Worm (Caenorhabditis elegans) whole organism, mixed stage, embryonic: ENCODE measurements around the gene Y22D7AL.16.

Experiments
- ces-1 ChIP-seq: fragments of 150-350 bp; optimal IDR thresholded peaks from 2 replicates; lab custom pipeline; 2014; ENCODE audit warnings: missing biosample characterization, missing genetic modification reagents, missing genetic modification characterization
- elt-1 ChIP-seq: sonication (generic microtip); optimal IDR thresholded peaks from 2 replicates; lab custom pipeline; 2017; ENCODE audit warnings: missing genetic modification characterization, mild to moderate bottlenecking, missing compliant biosample characterization, antibody characterized with exemption, moderate library complexity, borderline replicate concordance; ENCODE audit not compliant: insufficient read depth
- lsy-2 ChIP-seq: fragments of 150-350 bp; optimal IDR thresholded peaks from 2 replicates; lab custom pipeline; 2014; ENCODE audit warnings: missing biosample characterization, missing genetic modification characterization
- pha-4 ChIP-seq: fragments of 150-350 bp; optimal IDR thresholded peaks from 2 replicates; lab custom pipeline; 2018; ENCODE audit warnings: missing biosample characterization, missing genetic modification reagents, missing genetic modification characterization
- snpc-4 ChIP-seq: fragments of 150-350 bp; optimal IDR thresholded peaks from 2 replicates; lab custom pipeline; 2014; ENCODE audit warnings: missing biosample characterization, missing genetic modification characterization
- sptf-1 ChIP-seq: sonication (generic microtip); optimal IDR thresholded peaks from 2 replicates; lab custom pipeline; 2017; ENCODE audit warnings: mild to moderate bottlenecking, missing genetic modification characterization, moderate library complexity, missing compliant biosample characterization
- unc-62 ChIP-seq: fragments of 150-350 bp; optimal IDR thresholded peaks from 2 replicates; lab custom pipeline; 2014; ENCODE audit warnings: missing biosample characterization, missing genetic modification reagents, missing genetic modification characterization

ce11 chrIII:1678671-1679070 is 13.7 kb upstream of the Y22D7AL.16 start:
- TF ChIP-seq pha-4 = no peak
- no peak for TF ChIP-seq lsy-2 (tag; lab: Kevin White, UChicago)
- TF ChIP-seq ces-1 (GFP tag; lab: Kevin White, UChicago) = no peak
- TF ChIP-seq elt-1 (tag; lab: Kevin White, UChicago) = no peak
- no peak for TF ChIP-seq sptf-1 (tag; lab: Kevin White, UChicago)
- no peak for TF ChIP-seq snpc-4
- TF ChIP-seq unc-62 (GFP tag; lab: Kevin White, UChicago) = no peak
